Worm (Caenorhabditis elegans) whole organism, L1 larva: ENCODE results near the gene tbp-1.

Experiments
- C16A3.4 ChIP-seq: fragments of 150-350 bp; optimal IDR thresholded peaks from 2 replicates; lab custom pipeline; 2014; ENCODE audit warnings: missing biosample characterization, missing genetic modification characterization
- C34B4.2 ChIP-seq: sonication (generic microtip); optimal IDR thresholded peaks from 2 replicates; lab custom pipeline; 2017; ENCODE audit warnings: mild to moderate bottlenecking, missing genetic modification characterization, missing compliant biosample characterization
- F16B12.6 ChIP-seq: fragments of 150-350 bp; optimal IDR thresholded peaks from 2 replicates; lab custom pipeline; 2014; ENCODE audit warnings: missing biosample characterization, missing genetic modification characterization
- ama-1 ChIP-seq: fragments of 150-350 bp; optimal IDR thresholded peaks from 2 replicates; lab custom pipeline; 2014
- blmp-1 ChIP-seq: fragments of 150-350 bp; optimal IDR thresholded peaks from 2 replicates; lab custom pipeline; 2014; ENCODE audit warnings: missing biosample characterization, missing genetic modification characterization
- ceh-63 ChIP-seq: fragments of 200-800 bp; sonication (Bioruptor generic); optimal IDR thresholded peaks from 2 replicates; lab custom pipeline; 2018; ENCODE audit warnings: mild to moderate bottlenecking, missing genetic modification characterization, missing compliant biosample characterization
- ceh-8 ChIP-seq: fragments of 200-800 bp; sonication (Bioruptor generic); optimal IDR thresholded peaks from 2 replicates; lab custom pipeline; 2018; ENCODE audit warnings: mild to moderate bottlenecking, missing genetic modification characterization, moderate library complexity, missing compliant biosample characterization
- dpl-1 ChIP-seq, 3 experiments: fragments of 150-350 bp in 2 of 3; sonication (generic microtip) in 1 of 3; optimal IDR thresholded peaks; 2 replicates each; lab custom pipeline; 2014 to 2017; ENCODE audit warnings: missing biosample characterization in 3 of 3, missing genetic modification characterization in 3 of 3, missing genetic modification reagents in 3 of 3
- efl-1 ChIP-seq, 4 experiments: fragments of 150-350 bp; optimal IDR thresholded peaks in 3 of 4; peaks in 1 of 4; 1 replicate in 1 of 4; 2 replicates in 3 of 4; lab custom pipeline; 2014; ENCODE audit warnings: missing biosample characterization in 2 of 4, missing genetic modification characterization in 2 of 4, missing genetic modification reagents in 2 of 4
- elt-2 ChIP-seq: sonication (generic microtip); optimal IDR thresholded peaks from 2 replicates; lab custom pipeline; 2016; ENCODE audit warnings: missing genetic modification characterization, mild to moderate bottlenecking, inconsistent platforms, missing compliant biosample characterization, missing genetic modification reagents
- elt-3 ChIP-seq, 6 experiments: fragments of 150-350 bp in 1 of 6; sonication (generic microtip); optimal IDR thresholded peaks; 2 replicates each; lab custom pipeline; 2017 to 2018; ENCODE audit warnings: missing biosample characterization in 6 of 6, missing genetic modification characterization in 6 of 6, inconsistent platforms in 1 of 6
- ets-5 ChIP-seq: fragments of 200-800 bp; sonication (Bioruptor generic); IDR thresholded peaks from 2 replicates; pipeline ENCODE4 v1.3.6; 2022; ENCODE audit warnings: missing genetic modification characterization, missing compliant biosample characterization
- fkh-10 ChIP-seq: sonication (generic microtip); optimal IDR thresholded peaks from 2 replicates; lab custom pipeline; 2017; ENCODE audit warnings: missing biosample characterization, missing genetic modification reagents, missing genetic modification characterization
- fkh-4 ChIP-seq: sonication (generic microtip); optimal IDR thresholded peaks from 2 replicates; lab custom pipeline; 2016; ENCODE audit warnings: missing compliant biosample characterization, missing genetic modification characterization, borderline replicate concordance
- fos-1 ChIP-seq: fragments of 150-350 bp; optimal IDR thresholded peaks from 2 replicates; lab custom pipeline; 2014; ENCODE audit warnings: missing biosample characterization, missing genetic modification characterization
- grh-1 ChIP-seq: fragments of 200-800 bp; sonication (Bioruptor generic); IDR thresholded peaks from 2 replicates; pipeline ENCODE4 v1.3.6; 2022; ENCODE audit warnings: missing genetic modification reagents, missing genetic modification characterization, missing compliant biosample characterization
- hlh-17 ChIP-seq: fragments of 200-800 bp; sonication (Bioruptor generic); optimal IDR thresholded peaks from 2 replicates; lab custom pipeline; 2018; ENCODE audit warnings: missing genetic modification characterization, mild to moderate bottlenecking, missing compliant biosample characterization, moderate library complexity, borderline replicate concordance
- hlh-4 ChIP-seq: sonication (generic microtip); optimal IDR thresholded peaks from 2 replicates; lab custom pipeline; 2016; ENCODE audit warnings: mild to moderate bottlenecking, missing genetic modification characterization, missing compliant biosample characterization
- hpl-2 ChIP-seq: fragments of 150-350 bp; optimal IDR thresholded peaks from 2 replicates; lab custom pipeline; 2014; ENCODE audit warnings: missing biosample characterization, missing genetic modification reagents, missing genetic modification characterization
- irx-1 ChIP-seq: sonication (generic microtip); optimal IDR thresholded peaks from 2 replicates; lab custom pipeline; 2016; ENCODE audit warnings: missing genetic modification characterization, missing compliant biosample characterization
- isw-1 ChIP-seq: fragments of 200-800 bp; sonication (Bioruptor generic); IDR thresholded peaks from 2 replicates; pipeline ENCODE4 v1.3.6; 2022; ENCODE audit warnings: missing genetic modification characterization, missing compliant biosample characterization
- jun-1 ChIP-seq: fragments of 150-350 bp; optimal IDR thresholded peaks from 2 replicates; lab custom pipeline; 2014; ENCODE audit warnings: missing biosample characterization, missing genetic modification reagents, missing genetic modification characterization
- lin-14 ChIP-seq: fragments of 200-800 bp; sonication (Bioruptor generic); optimal IDR thresholded peaks from 2 replicates; lab custom pipeline; 2018; ENCODE audit warnings: mild to moderate bottlenecking, missing genetic modification characterization, moderate library complexity, missing compliant biosample characterization
- lin-35 ChIP-seq, 2 experiments: fragments of 150-350 bp; optimal IDR thresholded peaks; 2 replicates each; lab custom pipeline; 2014; ENCODE audit warnings: missing biosample characterization in 2 of 2, missing genetic modification characterization in 2 of 2, missing genetic modification reagents in 2 of 2
- lin-39 ChIP-seq: fragments of 150-350 bp; optimal IDR thresholded peaks from 2 replicates; lab custom pipeline; 2014; ENCODE audit warnings: missing biosample characterization, missing genetic modification reagents, missing genetic modification characterization
- mab-9 ChIP-seq: fragments of 200-800 bp; sonication (Bioruptor generic); IDR thresholded peaks from 2 replicates; pipeline ENCODE4 v1.3.6; 2022; ENCODE audit warnings: missing genetic modification reagents, missing genetic modification characterization, missing compliant biosample characterization
- mdl-1 ChIP-seq, 2 experiments: fragments of 150-350 bp; optimal IDR thresholded peaks; 2 replicates each; lab custom pipeline; 2014 to 2017; ENCODE audit warnings: missing biosample characterization in 2 of 2, missing genetic modification characterization in 2 of 2, inconsistent platforms in 1 of 2
- nhr-11 ChIP-seq: fragments of 150-350 bp; optimal IDR thresholded peaks from 2 replicates; lab custom pipeline; 2014; ENCODE audit warnings: missing biosample characterization, missing genetic modification characterization
- nhr-12 ChIP-seq: sonication (generic microtip); optimal IDR thresholded peaks from 2 replicates; lab custom pipeline; 2017; ENCODE audit warnings: missing biosample characterization, missing genetic modification characterization
- nhr-19 ChIP-seq: fragments of 200-800 bp; sonication (Bioruptor generic); conservative IDR thresholded peaks from 2 replicates; pipeline ENCODE4 v1.3.6; 2022; ENCODE audit warnings: missing genetic modification characterization, missing compliant biosample characterization
- nhr-20 ChIP-seq: sonication (generic microtip); optimal IDR thresholded peaks from 2 replicates; lab custom pipeline; 2016; ENCODE audit warnings: mild to moderate bottlenecking, missing genetic modification characterization, missing compliant biosample characterization
- nhr-237 ChIP-seq: fragments of 150-350 bp; optimal IDR thresholded peaks from 2 replicates; lab custom pipeline; 2014; ENCODE audit warnings: missing biosample characterization, missing genetic modification characterization
- nhr-28 ChIP-seq: fragments of 150-350 bp; optimal IDR thresholded peaks from 2 replicates; lab custom pipeline; 2014; ENCODE audit warnings: missing biosample characterization, missing genetic modification characterization
- nhr-71 ChIP-seq: sonication (generic microtip); optimal IDR thresholded peaks from 2 replicates; lab custom pipeline; 2016; ENCODE audit warnings: mild to moderate bottlenecking, missing genetic modification characterization, moderate library complexity, missing compliant biosample characterization
- nhr-76 ChIP-seq: sonication (generic microtip); optimal IDR thresholded peaks from 2 replicates; lab custom pipeline; 2017; ENCODE audit warnings: missing biosample characterization, missing genetic modification characterization
- nhr-77 ChIP-seq: fragments of 150-350 bp; optimal IDR thresholded peaks from 2 replicates; lab custom pipeline; 2014; ENCODE audit warnings: missing biosample characterization, missing genetic modification characterization
- nhr-90 ChIP-seq: sonication (generic microtip); optimal IDR thresholded peaks from 2 replicates; lab custom pipeline; 2016; ENCODE audit warnings: mild to moderate bottlenecking, missing genetic modification characterization, missing compliant biosample characterization; ENCODE audit not compliant: poor library complexity
- pax-3 ChIP-seq: fragments of 200-800 bp; sonication (Bioruptor generic); optimal IDR thresholded peaks from 2 replicates; lab custom pipeline; 2018; ENCODE audit warnings: mild to moderate bottlenecking, missing genetic modification characterization, moderate library complexity, missing compliant biosample characterization
- pqm-1 ChIP-seq: sonication (generic microtip); optimal IDR thresholded peaks from 3 replicates; lab custom pipeline; 2017; ENCODE audit warnings: missing biosample characterization, missing genetic modification characterization
- rnt-1 ChIP-seq: sonication (generic microtip); optimal IDR thresholded peaks from 2 replicates; lab custom pipeline; 2016; ENCODE audit warnings: mild to moderate bottlenecking, missing genetic modification characterization, moderate library complexity, missing compliant biosample characterization
- skn-1 ChIP-seq: fragments of 150-350 bp; optimal IDR thresholded peaks from 2 replicates; lab custom pipeline; 2014; ENCODE audit warnings: missing biosample characterization, missing genetic modification characterization
- snu-23 ChIP-seq: sonication (generic microtip); optimal IDR thresholded peaks from 2 replicates; lab custom pipeline; 2016; ENCODE audit warnings: missing genetic modification characterization, missing compliant biosample characterization
- sptf-1 ChIP-seq: fragments of 150-350 bp; optimal IDR thresholded peaks from 2 replicates; lab custom pipeline; 2014; ENCODE audit warnings: missing biosample characterization, missing genetic modification characterization
- tbx-2 ChIP-seq: sonication (generic microtip); optimal IDR thresholded peaks from 2 replicates; lab custom pipeline; 2016; ENCODE audit warnings: missing genetic modification characterization, missing compliant biosample characterization
- unc-130 ChIP-seq: fragments of 150-350 bp; optimal IDR thresholded peaks from 2 replicates; lab custom pipeline; 2017; ENCODE audit warnings: missing biosample characterization, missing genetic modification characterization, inconsistent platforms
- unc-62 ChIP-seq: fragments of 150-350 bp; optimal IDR thresholded peaks from 2 replicates; lab custom pipeline; 2014; ENCODE audit warnings: missing biosample characterization, missing genetic modification reagents, missing genetic modification characterization
- unc-98 ChIP-seq: fragments of 200-800 bp; sonication (Bioruptor generic); IDR thresholded peaks from 2 replicates; pipeline ENCODE4 v1.3.6; 2022; ENCODE audit warnings: missing genetic modification characterization, missing compliant biosample characterization
- vab-15 ChIP-seq: sonication (generic microtip); optimal IDR thresholded peaks from 2 replicates; lab custom pipeline; 2017; ENCODE audit warnings: missing genotype, mild to moderate bottlenecking, missing genetic modification characterization, missing compliant biosample characterization
- xbp-1 ChIP-seq: sonication (generic microtip); optimal IDR thresholded peaks from 2 replicates; lab custom pipeline; 2016; ENCODE audit warnings: missing genetic modification characterization, missing compliant biosample characterization
- ztf-11 ChIP-seq, 2 experiments: sonication (generic microtip); optimal IDR thresholded peaks; 2 replicates each; lab custom pipeline; 2016 to 2017; ENCODE audit warnings: missing genetic modification characterization in 2 of 2, missing biosample characterization in 1 of 2, missing compliant biosample characterization in 1 of 2

The tbp-1 gene

DNA sequence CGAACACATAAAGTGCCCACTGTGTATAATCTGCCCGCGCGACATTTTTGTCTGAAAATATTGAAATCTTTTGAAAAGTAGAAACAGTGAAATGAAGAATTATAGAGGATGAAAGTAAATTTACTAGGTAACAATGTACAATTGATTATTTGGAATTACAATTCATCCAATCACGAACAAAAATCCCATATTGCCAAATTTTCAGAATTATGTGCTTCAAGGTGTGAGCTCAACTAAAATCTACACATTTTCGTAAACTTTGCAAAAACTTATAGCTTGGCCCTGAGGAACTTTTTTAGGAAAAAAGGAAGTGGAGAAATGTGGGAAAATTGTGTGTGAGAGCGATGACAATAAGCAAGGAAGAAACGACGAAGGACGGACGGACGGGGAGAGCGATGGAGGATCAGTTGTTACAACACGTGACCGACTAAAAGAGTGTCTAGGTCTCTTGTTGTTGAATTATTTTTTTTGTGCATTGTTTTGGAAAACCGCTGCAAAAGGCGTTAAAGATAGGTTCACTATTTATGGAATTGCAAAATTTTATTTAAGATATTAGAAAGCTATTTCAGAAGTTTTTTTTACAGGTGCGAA, 9.1 kb upstream of the tbp-1 start, which contains the start of gene mml-1 (continued):
- TF ChIP-seq ets-5 (GFP tag; lab: Robert Waterston, UW) (no peak), nhr-28 (tag; lab: Kevin White, UChicago) (no peak), lin-39 (tag; lab: Kevin White, UChicago) (no peak), nhr-76 (no peak), pax-3 (tag; lab: Kevin White, UChicago) (no peak), rnt-1 (tag; lab: Kevin White, UChicago) (peak; percentile 33), grh-1 (GFP tag; lab: Robert Waterston, UW) (0 out of 2 replicates have a peak, but pooled peaks have one; percentile 17), fkh-4 (tag; lab: Kevin White, UChicago) (no peak), nhr-11 (no peak), ceh-8 (no peak), F16B12.6 (tag; lab: Kevin White, UChicago) (no peak), mdl-1 (tag; optimal IDR thresholded peaks at IDR 0.05; lab: Kevin White, UChicago) (peak in 1 of 2 experiments; percentile 21), efl-1 (optimal IDR thresholded peaks at IDR 0.05; lab: Kevin White, UChicago) (peak in 1 of 2 experiments; percentile 21), efl-1 (GFP tag; optimal IDR thresholded peaks at IDR 0.05 in 1 of 2; lab: Kevin White, UChicago) (peak; percentile 7 to 89), nhr-12 (tag; lab: Kevin White, UChicago) (no peak), unc-98 (no peak), tbx-2 (tag; lab: Kevin White, UChicago) (no peak), mab-9 (GFP tag; lab: Robert Waterston, UW) (no peak), hlh-4 (tag; lab: Kevin White, UChicago) (no peak), jun-1 (tag; lab: Kevin White, UChicago) (no peak), nhr-237 (no peak), nhr-77 (tag; lab: Kevin White, UChicago) (no peak), C34B4.2 (no peak), irx-1 (tag; lab: Kevin White, UChicago) (no peak), hlh-17 (GFP tag; lab: Kevin White, UChicago) (no peak), nhr-20 (peak; percentile 11), xbp-1 (tag; lab: Kevin White, UChicago) (no peak), fkh-10 (GFP tag; lab: Kevin White, UChicago) (no peak), skn-1 (no peak), lin-14 (peak; percentile 56), isw-1 (GFP tag; lab: Robert Waterston, UW) (no peak), hpl-2 (no peak), unc-130 (tag; lab: Kevin White, UChicago) (peak; percentile 18), unc-62 (GFP tag; lab: Kevin White, UChicago) (no peak), ztf-11 (tag; optimal IDR thresholded peaks at IDR 0.05; lab: Kevin White, UChicago) (no peak), sptf-1 (no peak), ceh-63 (GFP tag; lab: Kevin White, UChicago) (no peak), C16A3.4 (tag; lab: Kevin White, UChicago) (no peak)

DNA sequence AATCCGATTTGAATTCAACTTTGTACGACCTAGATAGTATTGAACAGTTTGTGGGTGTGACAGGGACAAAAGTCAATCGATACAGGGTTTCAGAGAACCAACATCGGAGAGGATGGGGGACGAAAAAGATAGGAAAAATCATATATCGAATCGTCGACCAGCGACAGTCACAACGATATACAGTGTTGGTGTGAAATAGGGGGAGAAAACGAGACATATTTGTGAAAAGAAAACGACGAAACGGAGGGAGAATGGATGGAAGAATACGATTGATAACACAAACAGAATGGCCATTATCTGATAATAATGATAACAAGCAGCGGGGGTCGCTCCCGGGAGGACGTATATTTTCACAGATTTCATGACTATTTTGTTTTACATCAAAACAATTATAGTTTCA, 8.4 kb upstream of the tbp-1 start:
- no peak for TF ChIP-seq nhr-77 (tag; lab: Kevin White, UChicago)
- peak; percentile 52 for TF ChIP-seq nhr-71 (tag; lab: Kevin White, UChicago)
- peak; percentile 47 for TF ChIP-seq nhr-20
- TF ChIP-seq pax-3 (tag; lab: Kevin White, UChicago) = peak; percentile 15
- TF ChIP-seq C34B4.2 = no peak
- peak in 1 of 2 experiments; percentile 58 for TF ChIP-seq lin-35 (GFP tag; optimal IDR thresholded peaks at IDR 0.05; lab: Kevin White, UChicago)
- TF ChIP-seq mdl-1 (tag; optimal IDR thresholded peaks at IDR 0.05; lab: Kevin White, UChicago) = peak in 1 of 2 experiments; percentile 37
- no peak for TF ChIP-seq fos-1 (tag; lab: Kevin White, UChicago)
- peak; percentile 63 for TF ChIP-seq elt-2 (tag; lab: Kevin White, UChicago)
- peak; percentile 12 for TF ChIP-seq C16A3.4 (tag; lab: Kevin White, UChicago)
- peak; percentile 85 for TF ChIP-seq blmp-1
- peak; percentile 48 for TF ChIP-seq snu-23 (GFP tag; lab: Kevin White, UChicago)
- TF ChIP-seq dpl-1 (GFP tag; optimal IDR thresholded peaks at IDR 0.05; lab: Kevin White, UChicago) = peak in 1 of 3 experiments; percentile 15
- TF ChIP-seq tbx-2 (tag; lab: Kevin White, UChicago) = peak; percentile 1
- TF ChIP-seq vab-15 = peak; percentile 73
- TF ChIP-seq elt-3 (tag; optimal IDR thresholded peaks at IDR 0.05; lab: Kevin White, UChicago) = peak in 4 of 6 experiments; percentile 67 to 94 (median 78)
- TF ChIP-seq nhr-19 (GFP tag; lab: Robert Waterston, UW) = peak; percentile 27; the same call in 1 of the 2 replicates
- TF ChIP-seq pqm-1 (tag; lab: Kevin White, UChicago) = peak; percentile 60
- no peak for TF ChIP-seq hlh-4 (tag; lab: Kevin White, UChicago)
- peak; percentile 39 for TF ChIP-seq nhr-90 (tag; lab: Kevin White, UChicago)
- TF ChIP-seq lin-14 = peak; percentile 53
- no peak for TF ChIP-seq isw-1 (GFP tag; lab: Robert Waterston, UW)
- peak; percentile 61 for TF ChIP-seq ama-1 (lab: Kevin White, UChicago)
- 0 out of 2 replicates have a peak, but pooled peaks have one; percentile 9 for TF ChIP-seq grh-1 (GFP tag; lab: Robert Waterston, UW)
